Worm (Caenorhabditis elegans) whole organism, dauer: ENCODE measurements around the gene F44A2.5.

ENCODE experiments used
- unc-62 ChIP-seq: sonication (generic microtip); optimal IDR thresholded peaks from 2 replicates; lab custom pipeline; 2017; ENCODE audit warnings: missing biosample characterization, missing genetic modification reagents, missing genetic modification characterization

F44A2.5 gene

DNA sequence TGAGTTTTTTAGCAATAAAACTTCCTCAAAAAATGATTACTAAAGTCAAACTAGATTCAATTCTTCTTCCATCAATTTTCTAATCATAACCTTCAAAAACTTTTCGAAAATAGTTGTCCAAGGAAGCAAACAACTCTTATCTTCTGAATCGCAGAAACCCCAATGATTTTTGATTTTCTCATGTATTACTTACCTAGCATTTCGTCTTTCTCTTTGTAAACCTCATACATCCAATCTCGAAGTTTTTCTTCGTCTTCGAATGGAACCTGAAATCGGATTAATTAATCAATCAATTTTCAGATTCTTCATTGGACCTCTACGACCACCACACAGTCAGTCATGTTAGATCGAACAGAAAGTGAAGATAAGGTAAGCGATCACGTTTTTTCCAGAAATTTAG, 31.2 kb downstream of the F44A2.5 start, which contains the start of gene K07B1.4:
TSS of gene K07B1.4 (plus strand) at position 301 of the 400 bp plus-strand sequence.
- no peak for TF ChIP-seq unc-62 (GFP tag; lab: Kevin White, UChicago)

DNA sequence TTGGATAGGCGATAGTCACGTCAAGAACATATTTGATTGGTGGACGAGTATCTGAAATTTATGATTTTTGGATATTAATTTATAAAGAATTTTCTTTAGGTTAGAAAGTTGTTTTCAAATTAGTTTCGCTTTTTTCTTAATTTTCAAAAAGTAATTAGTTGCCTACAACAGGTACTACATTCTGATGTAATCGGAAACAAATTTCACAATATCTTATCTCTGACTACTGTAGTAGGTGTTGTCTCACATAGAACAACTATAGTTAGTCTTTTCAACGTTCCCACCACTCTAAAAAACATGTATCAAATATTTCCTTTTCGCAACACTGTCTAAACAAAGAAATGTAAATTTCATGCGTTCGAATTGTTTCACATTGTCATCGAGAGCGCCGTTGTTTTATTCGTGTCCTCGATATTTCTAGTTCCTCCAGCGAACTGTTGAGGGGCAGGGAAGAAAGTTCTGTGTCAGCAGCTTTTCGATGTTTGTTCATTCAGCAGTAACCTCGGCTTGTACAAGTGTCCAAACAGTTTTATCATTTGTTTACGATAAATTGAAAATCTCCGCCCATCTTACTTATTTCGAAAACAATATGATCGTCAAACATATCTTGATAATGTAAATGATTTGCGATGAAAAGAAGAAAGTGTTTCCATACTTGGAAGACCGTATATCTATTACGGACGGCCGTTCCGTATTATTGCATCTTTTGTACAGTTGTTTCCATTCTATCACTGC, 32.0 kb downstream of the F44A2.5 start:
- no peak for TF ChIP-seq unc-62 (GFP tag; lab: Kevin White, UChicago)

DNA sequence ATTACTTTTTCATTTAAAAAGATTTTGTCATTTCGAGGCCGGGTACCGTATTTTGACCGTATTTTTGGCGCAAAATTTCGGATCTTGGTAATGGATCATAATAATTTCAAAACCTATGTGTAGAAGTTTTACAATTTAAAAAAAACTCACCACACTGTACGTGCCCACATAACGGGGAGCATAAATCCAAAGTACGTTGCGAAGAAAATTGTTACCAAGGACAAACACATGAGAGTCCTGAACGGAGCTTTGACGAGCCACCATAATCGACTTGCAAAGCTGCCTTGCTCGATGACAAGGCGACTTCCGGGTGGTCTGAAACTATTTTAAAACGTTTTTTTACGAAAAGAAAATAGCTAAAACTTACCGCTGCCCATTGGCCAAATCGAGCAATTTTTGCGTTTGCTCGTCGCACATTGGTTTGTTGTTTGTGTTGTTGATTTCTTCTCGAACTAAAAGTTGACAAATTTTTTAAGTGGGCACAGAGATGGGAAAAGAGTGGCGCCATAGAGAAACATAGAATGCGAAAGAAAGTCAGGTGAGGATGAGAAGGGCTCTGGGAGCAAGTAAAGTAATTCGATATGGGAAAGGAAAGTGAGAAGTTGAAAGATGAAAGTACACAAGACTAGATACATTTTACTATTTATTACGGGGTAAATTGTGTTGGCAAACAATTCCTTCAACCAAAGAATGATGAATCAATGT, 35.3 kb downstream of the F44A2.5 start:
- no peak for TF ChIP-seq unc-62 (GFP tag; lab: Kevin White, UChicago)

DNA sequence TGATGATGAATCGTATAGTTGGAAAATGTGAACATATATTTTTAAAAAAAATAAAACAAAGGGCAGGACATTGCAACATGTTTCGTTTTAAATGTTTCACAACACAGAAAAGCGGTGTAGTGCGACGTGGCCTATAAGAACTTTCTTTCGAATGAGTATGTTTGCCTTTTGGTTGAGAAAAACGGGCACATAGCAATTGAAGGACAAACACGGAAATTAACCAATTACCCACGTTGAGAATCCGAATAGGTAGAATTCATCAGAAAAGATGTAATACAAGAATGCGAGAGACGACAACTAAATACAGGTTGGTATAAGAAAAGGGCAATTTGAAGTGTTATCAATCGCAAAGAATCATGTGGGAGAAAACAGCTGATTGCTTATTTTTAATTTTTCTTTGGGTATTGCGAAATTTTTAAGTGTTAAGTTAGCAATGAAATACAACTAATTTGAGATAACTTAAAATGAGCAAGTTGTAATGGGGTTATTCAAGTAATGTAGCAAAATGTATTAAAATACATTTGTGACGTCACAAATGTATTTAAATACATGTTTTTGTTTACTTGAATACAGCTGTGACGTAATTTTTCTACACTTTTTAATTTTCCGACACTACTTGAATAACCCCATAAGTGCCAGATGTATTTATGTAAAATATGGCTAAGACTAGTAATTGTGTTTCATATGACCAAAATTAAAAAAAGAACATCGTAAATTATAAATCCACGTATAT, 36.0 kb downstream of the F44A2.5 start, which contains the start of gene acl-14:
TSS of gene acl-14 (minus strand) at position 316 of the 733 bp plus-strand sequence.
- no peak for TF ChIP-seq unc-62 (GFP tag; lab: Kevin White, UChicago)

DNA sequence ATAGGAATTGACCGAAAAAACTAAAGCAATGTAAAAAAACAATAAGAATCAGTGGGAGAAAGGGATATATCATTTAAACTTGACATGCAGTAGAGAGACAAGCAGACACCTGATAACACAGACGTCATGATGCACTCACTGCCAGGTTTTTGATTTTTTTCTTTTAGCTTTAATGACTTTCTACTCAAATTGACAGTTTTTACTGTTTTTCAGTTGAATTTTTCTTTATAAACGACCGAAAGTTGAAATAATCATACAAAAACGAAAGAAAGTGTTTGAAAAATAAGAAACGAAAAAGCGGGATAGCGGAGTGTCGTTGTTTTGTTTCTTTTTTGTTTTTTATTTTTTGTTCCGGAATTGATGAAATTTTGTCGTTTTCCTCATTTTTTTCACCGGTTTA, 36.8 kb downstream of the F44A2.5 start, which contains the start of gene ucp-4:
TSS of gene ucp-4 (plus strand) at position 83 of the 400 bp plus-strand sequence.
- TF ChIP-seq unc-62 (GFP tag; lab: Kevin White, UChicago) = no peak

DNA sequence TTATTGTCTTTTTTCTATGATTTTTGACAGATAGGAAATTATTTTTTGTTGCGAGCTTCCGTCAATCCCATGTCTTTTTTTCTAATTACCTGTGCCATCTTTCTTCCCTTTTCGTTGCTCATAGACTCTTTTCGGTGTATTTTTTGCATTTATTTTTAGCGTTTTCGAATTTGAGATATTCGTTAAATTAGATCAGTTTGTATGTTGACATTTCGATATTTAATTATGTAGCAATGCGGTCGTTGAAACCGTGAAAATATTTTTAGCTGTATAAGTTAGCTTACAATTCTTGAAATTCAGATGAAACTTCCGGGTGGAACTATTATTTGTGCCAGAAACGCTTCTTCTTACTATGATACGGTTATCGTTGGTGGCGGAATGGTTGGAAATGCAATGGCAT, 39.0 kb downstream of the F44A2.5 start, which contains the start of gene coq-6:
TSS of gene coq-6 (plus strand) at position 301 of the 400 bp plus-strand sequence.
- TF ChIP-seq unc-62 (GFP tag; lab: Kevin White, UChicago) = no peak

DNA sequence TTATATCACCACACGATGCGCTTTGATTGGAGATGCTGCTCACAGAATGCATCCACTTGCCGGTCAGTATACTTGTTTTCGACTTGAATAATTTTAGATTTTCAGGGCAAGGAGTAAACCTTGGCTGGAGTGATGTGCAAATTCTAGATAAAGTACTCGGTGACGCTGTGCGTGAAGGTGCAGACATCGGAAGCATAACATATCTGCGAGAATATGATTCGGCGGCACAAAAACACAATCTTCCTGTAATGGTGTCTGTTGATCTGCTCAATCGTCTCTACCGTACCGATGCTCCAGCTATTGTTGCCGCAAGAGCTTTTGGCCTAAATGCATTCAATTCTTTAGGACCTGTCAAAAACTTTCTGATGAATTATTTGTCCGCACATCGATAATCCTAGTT, 41.0 kb downstream of the F44A2.5 start:
- no peak for TF ChIP-seq unc-62 (GFP tag; lab: Kevin White, UChicago)

DNA sequence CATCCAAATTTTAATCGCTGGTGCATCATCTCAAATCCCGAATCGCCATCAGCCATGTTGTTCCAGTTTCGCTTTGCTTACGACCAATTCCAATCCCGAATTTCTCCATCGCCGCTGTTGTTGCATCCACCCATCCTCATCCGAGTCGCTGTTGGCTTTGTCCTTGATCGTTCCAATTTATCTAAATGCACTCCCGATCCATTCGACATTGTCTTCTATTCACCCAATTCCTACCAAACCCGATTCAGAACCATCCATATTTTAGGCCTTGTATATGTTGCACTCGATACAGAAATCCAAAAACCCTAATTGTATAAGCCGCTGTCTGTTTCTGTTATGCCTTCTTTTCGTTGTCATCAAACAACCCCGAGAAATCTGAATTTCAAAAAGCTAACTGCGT, 42.9 kb downstream of the F44A2.5 start:
- TF ChIP-seq unc-62 (GFP tag; lab: Kevin White, UChicago) = no peak

DNA sequence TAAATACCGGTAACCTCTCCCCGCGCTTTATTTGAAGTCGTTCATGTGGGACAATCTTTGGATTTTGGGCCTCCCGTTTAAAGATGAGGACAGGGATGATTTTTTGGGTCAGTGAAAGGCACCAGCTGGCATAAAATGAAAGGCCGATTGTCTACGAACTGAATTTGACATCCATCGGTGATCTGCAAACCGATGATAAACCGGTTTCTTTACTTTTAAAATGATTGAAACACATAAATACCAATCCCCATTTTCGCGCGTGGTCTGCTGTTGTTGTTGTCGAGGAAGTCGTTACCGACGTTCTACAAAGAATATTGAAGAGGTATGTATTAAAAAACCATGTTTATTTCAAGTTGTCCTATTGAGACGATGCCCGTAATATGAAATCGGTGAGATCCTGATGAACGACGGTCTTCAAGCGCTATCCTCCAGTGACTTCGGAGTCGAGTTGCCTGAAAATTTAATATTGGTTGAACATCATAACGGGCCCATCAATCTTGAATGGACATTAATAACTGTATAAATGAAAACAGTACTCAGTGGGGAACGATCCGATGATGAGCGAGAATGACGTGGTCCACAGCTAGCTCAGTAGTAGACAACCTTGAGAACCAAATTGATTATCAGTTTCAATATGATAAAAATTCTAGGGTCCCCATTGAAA, 45.7 kb downstream of the F44A2.5 start:
- TF ChIP-seq unc-62 (GFP tag; lab: Kevin White, UChicago) = no peak

DNA sequence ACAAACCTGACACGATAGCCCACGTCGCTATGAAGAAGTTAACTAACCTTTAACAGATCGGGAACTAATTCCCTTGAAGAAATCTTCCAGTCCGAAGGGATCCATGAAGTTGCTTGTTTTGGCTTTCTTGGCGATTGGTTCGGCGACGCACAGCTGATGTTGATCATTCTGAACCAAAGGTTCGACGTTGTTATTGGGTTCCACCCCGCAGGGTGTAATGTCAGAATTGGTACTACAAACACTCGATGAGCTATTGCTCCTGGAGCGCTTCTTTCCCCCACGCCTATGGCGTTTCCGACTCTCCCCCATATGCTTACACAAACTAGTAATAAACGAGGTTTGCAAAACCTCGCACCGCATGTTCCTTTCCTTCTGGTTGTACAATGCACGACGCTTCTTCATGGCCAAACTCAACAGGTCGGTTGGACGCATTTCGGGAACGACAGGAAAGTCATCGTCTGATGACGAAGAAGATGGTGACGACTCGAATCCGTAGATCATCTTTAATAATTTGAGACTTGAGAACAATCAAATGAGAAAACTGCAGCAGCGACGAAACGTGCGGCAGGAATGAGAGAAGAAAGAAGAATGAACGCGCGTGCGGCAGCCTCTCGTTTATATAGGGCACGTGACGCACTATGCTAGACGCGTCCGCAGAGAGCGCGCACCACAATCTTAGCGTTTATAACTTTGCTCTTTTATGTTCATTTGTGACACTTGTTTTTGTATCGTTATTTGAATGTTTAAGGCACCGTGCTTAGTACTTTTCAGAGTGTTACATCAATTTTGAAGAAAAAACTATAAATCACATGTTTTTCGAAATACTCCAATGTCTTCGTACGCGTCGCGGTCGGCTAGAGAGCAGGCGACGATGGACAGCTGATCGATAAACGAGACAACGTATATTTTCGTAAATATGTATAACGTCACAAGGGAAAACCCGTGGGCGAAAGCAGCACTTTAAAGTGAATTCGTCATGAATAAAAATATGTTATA, 46.5 kb downstream of the F44A2.5 start, which contains the start of gene tos-1:
TSS of gene tos-1 (minus strand) at position 575 of the 996 bp plus-strand sequence.
- TF ChIP-seq unc-62 (GFP tag; lab: Kevin White, UChicago) = no peak

DNA sequence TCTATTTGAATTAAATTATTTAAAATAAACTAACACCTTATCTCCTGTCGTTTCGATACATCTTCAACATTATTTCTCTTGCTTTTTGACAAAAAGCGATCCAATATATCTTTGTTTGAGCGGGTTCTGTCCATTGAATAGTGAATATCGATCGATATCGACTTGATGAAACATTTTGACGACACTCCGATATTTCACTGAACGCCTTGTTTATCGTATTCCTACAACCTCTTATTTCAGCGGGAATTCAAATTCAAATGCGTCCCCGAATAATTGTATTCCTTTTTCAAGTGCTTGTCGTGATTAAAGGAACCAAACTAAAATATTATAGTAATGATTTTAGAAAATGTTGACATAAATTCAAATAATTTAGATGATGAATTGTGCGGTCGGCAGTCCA, 49.4 kb downstream of the F44A2.5 start, which contains the start of the genes K07B1.7 and try-5:
TSS of gene K07B1.7 (minus strand) at position 159 of the 400 bp plus-strand sequence.
TSS of gene try-5 (plus strand) at position 241 of the 400 bp plus-strand sequence.
- TF ChIP-seq unc-62 (GFP tag; lab: Kevin White, UChicago) = no peak

DNA sequence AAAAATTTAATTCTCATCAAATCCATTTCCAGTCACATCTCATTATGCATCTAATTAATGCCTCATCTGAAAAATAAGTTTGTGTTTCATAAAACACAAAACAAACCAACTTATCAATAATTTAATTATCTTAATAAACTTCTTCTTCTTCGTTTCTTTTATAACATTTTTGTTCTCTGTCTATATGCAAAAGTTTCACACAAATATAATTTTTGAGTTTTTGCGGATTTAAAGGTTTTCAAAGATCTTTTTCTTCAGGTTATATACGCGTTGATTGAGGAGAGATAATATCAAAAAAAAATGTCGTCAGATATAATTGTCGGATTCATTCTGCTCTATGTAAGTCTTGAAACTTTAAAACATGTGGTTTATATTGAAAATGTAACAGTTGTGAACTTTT, 52.3 kb downstream of the F44A2.5 start, which contains the start of gene srx-47:
TSS of gene srx-47 (plus strand) at position 301 of the 400 bp plus-strand sequence.
- TF ChIP-seq unc-62 (GFP tag; lab: Kevin White, UChicago) = no peak
